Worm (Caenorhabditis elegans) whole organism, dauer: ENCODE measurements around the gene nsph-3.2.

Experiments
- unc-62 ChIP-seq: sonication (generic microtip); optimal IDR thresholded peaks from 2 replicates; lab custom pipeline; 2017; ENCODE audit warnings: missing biosample characterization, missing genetic modification reagents, missing genetic modification characterization

The nsph-3.2 gene

DNA sequence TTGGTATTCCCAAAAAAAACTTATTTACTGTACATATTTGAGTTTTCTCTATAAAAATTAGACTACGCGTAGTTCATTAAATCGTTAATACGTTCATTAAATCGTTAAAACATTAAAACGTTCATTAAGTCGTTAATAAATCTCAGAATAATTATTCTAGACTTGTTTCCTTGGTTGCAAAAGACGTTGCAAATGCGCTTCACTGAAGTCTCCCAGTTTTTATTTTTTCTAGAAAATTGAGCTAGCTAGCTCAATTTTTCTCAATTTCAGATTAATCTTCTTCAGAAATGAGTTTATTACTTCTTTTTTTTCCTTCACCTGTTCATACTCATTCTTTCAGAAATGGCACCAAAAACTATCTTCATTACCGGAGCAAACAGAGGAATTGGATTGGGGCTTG is 32.2 kb downstream of the nsph-3.2 start:
- no peak for TF ChIP-seq unc-62 (GFP tag; lab: Kevin White, UChicago)

- no peak for TF ChIP-seq unc-62 (GFP tag; lab: Kevin White, UChicago)
Observed at ce11 chrIV:10146885-10147284, 34.2 kb downstream of the nsph-3.2 start, which contains the start of gene T14G10.8. T14G10.8 (minus strand) TSS chrIV:10146985.

DNA sequence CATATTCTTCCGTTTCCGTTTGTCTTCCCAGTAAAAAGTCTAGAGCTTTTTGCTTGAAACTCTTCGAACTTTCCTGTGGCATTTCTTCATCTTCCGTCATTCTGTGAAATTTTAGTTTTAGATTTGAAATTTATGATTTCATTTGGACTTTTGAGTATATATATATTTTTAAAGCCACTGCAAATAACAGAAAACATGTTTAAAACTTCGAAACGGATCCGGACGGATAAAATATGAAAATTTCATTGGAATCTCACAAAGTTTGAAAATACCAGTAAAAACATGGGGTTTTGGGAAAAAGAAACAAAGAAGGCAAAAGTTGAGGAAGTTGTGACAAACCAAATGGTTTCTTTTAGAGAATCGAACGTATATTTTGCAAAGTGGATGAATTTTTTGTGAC is 36.3 kb downstream of the nsph-3.2 start, which contains the start of gene pigs-1:
TSS of gene pigs-1 (minus strand) at position 101 of the 400 bp plus-strand sequence.
- TF ChIP-seq unc-62 (GFP tag; lab: Kevin White, UChicago), result no peak

- TF ChIP-seq unc-62 (GFP tag; lab: Kevin White, UChicago), result no peak
Observed at ce11 chrIV:10150552-10151004, 37.9 kb downstream of the nsph-3.2 start, which contains the start of gene tsp-12. tsp-12 (minus strand) TSS chrIV:10150602.

DNA sequence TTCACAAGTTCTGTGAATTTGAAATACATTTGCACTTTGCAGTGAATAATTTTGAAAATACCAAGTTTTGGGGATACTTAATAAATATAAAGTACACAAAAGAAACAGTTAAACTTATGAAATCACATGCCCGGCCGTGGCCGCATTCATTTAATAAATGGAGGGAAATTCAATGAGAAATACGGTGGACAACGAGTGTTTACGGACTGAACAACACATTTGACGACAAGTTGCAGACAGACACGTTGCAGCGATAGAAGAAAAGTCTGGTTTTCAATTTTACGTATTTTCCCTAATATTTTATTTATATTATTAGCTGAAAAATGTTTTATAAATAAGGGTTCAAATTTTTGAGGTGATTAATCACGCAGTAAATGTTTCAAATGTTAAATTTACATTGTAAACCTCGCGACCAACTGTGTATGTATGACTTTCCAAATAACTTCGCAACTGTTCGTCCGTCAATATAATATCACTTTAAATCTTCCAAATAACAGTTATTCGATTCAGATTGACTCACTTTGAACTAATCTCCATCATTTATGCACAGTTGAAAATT is 38.8 kb downstream of the nsph-3.2 start, which contains the start of gene copg-1:
TSS of gene copg-1 (plus strand) at position 509 of the 559 bp plus-strand sequence.
- no peak for TF ChIP-seq unc-62 (GFP tag; lab: Kevin White, UChicago)

- TF ChIP-seq unc-62 (GFP tag; lab: Kevin White, UChicago), result no peak
Observed at ce11 chrIV:10153479-10153878, 40.8 kb downstream of the nsph-3.2 start.

ce11 chrIV:10155475-10155874 is 42.8 kb downstream of the nsph-3.2 start, which contains the start of gene ttr-54:
ttr-54 (plus strand) TSS chrIV:10155775.
- TF ChIP-seq unc-62 (GFP tag; lab: Kevin White, UChicago), result no peak

ce11 chrIV:10157034-10157433 is 44.4 kb downstream of the nsph-3.2 start:
- TF ChIP-seq unc-62 (GFP tag; lab: Kevin White, UChicago), result no peak

DNA sequence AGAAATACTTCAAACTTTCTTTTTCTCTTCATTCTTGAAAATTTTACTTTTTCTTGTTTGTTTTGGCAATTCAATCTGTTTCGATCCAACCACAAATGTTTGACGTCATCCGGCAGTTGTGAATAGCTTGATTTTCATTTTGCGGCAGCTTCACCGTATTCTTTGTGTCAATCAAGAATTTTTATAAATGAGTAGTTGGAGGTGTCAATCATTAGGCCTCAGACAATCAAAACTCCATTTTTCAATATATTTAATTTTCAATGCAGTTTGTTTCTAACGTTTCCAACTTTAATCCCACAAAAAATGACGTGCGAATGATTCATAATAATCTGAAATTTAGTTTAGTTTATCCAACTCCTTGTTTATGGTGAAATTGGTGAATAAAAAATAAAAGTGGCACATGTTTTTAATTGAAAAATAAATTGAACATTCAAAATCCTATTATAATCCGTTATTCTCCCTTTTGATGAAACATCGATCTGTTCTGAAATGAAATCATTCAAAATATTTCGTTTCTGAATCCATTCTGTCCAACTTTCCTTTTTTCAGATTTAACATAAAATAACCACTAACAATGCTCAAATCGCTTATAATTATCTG is 44.9 kb downstream of the nsph-3.2 start, which contains the start of gene ttr-53:
TSS of gene ttr-53 (plus strand) at position 550 of the 600 bp plus-strand sequence.
- TF ChIP-seq unc-62 (GFP tag; lab: Kevin White, UChicago), result no peak

- no peak for TF ChIP-seq unc-62 (GFP tag; lab: Kevin White, UChicago)
Observed at ce11 chrIV:10161706-10162105, 49.0 kb downstream of the nsph-3.2 start, which contains the start of gene pps-1. pps-1 (plus strand) TSS chrIV:10162006.
